Fruit fly (Drosophila melanogaster) S2 (cell line): Measurements from ENCODE around the gene nAChRbeta1.

Experiments
- CG8478 ChIP-seq: fragments of >200 bp; optimal IDR thresholded peaks from 2 replicates; lab custom pipeline; 2018
- CTCF ChIP-seq, 2 experiments: fragments of >200 bp; optimal IDR thresholded peaks; 2 replicates each; lab custom pipeline; 2018

- TF ChIP-seq CTCF (optimal IDR thresholded peaks at IDR 0.05; lab: Kevin White, UChicago) (no peak), CG8478 (no peak)
Measured at dm6 chr3L:4417068-4417467, 12.1 kb upstream of the nAChRbeta1 start.
